Fruit fly (Drosophila melanogaster) whole organism, embryonic: ENCODE results near the gene Ythdf.

Source experiments
- Bgb ChIP-seq: fragments of 200-800 bp; sonication (Bioruptor generic); IDR thresholded peaks from 2 replicates; pipeline ENCODE4 v1.3.6; 2022; ENCODE audit warnings: missing biosample characterization, missing genetic modification characterization; ENCODE audit not compliant: partially characterized antibody
- BtbVII ChIP-seq: fragments of 200-800 bp; sonication (Bioruptor generic); optimal IDR thresholded peaks from 3 replicates; lab custom pipeline; 2017; ENCODE audit warnings: missing biosample characterization, mild to moderate bottlenecking, missing genetic modification characterization
- CG12744 ChIP-seq: fragments of 200-800 bp; sonication (Bioruptor generic); optimal IDR thresholded peaks from 2 replicates; lab custom pipeline; 2016; ENCODE audit warnings: missing biosample characterization, missing genetic modification characterization
- CG13894 ChIP-seq: fragments of 200-800 bp; sonication (Bioruptor generic); optimal IDR thresholded peaks from 3 replicates; lab custom pipeline; 2018; ENCODE audit warnings: missing biosample characterization, mild to moderate bottlenecking, missing genetic modification characterization, moderate library complexity
- CG15269 ChIP-seq: fragments of 200-800 bp; sonication (Bioruptor generic); optimal IDR thresholded peaks from 2 replicates; lab custom pipeline; 2018; ENCODE audit warnings: missing biosample characterization, mild to moderate bottlenecking, missing genetic modification characterization, moderate library complexity
- CG15601 ChIP-seq: fragments of 200-800 bp; sonication (Bioruptor generic); optimal IDR thresholded peaks from 3 replicates; lab custom pipeline; 2019; ENCODE audit warnings: missing biosample characterization, mild to moderate bottlenecking, missing genetic modification characterization, moderate library complexity
- CG16815 ChIP-seq: fragments of 200-800 bp; sonication (Bioruptor generic); optimal IDR thresholded peaks from 3 replicates; lab custom pipeline; 2017; ENCODE audit warnings: missing biosample characterization, mild to moderate bottlenecking, missing genetic modification characterization
- CG17612 ChIP-seq: fragments of 200-800 bp; sonication (Bioruptor generic); IDR thresholded peaks from 2 replicates; pipeline ENCODE4 v1.3.6; 2022; ENCODE audit warnings: missing biosample characterization, missing genetic modification characterization
- CG2116 ChIP-seq: fragments of 200-800 bp; sonication (Bioruptor generic); optimal IDR thresholded peaks from 3 replicates; lab custom pipeline; 2018; ENCODE audit warnings: missing biosample characterization, mild to moderate bottlenecking, missing genetic modification characterization
- CG2129 ChIP-seq: fragments of 200-800 bp; sonication (Bioruptor generic); IDR thresholded peaks from 2 replicates; pipeline ENCODE4 v1.3.6; 2022; ENCODE audit warnings: missing biosample characterization, missing genetic modification characterization; ENCODE audit not compliant: partially characterized antibody
- CG3838 ChIP-seq: fragments of 200-800 bp; sonication (Bioruptor generic); optimal IDR thresholded peaks from 3 replicates; lab custom pipeline; 2016; ENCODE audit warnings: missing biosample characterization, missing genetic modification characterization
- CG3847 ChIP-seq: fragments of 200-800 bp; sonication (Bioruptor generic); IDR thresholded peaks from 2 replicates; pipeline ENCODE4 v1.3.6; 2022; ENCODE audit warnings: missing biosample characterization, missing genetic modification characterization
- CG4328 ChIP-seq: fragments of 200-800 bp; sonication (Bioruptor generic); optimal IDR thresholded peaks from 3 replicates; lab custom pipeline; 2017; ENCODE audit warnings: missing biosample characterization, missing genetic modification reagents, missing genetic modification characterization
- CG4360 ChIP-seq: fragments of 200-800 bp; sonication (Bioruptor generic); IDR thresholded peaks from 2 replicates; pipeline ENCODE4 v1.3.6; 2022; ENCODE audit warnings: missing biosample characterization, missing genetic modification characterization
- CG6765 ChIP-seq: fragments of 200-800 bp; sonication (Bioruptor generic); optimal IDR thresholded peaks from 3 replicates; lab custom pipeline; 2017; ENCODE audit warnings: missing biosample characterization, mild to moderate bottlenecking, missing genetic modification characterization
- CG6791 ChIP-seq: fragments of 200-800 bp; sonication (Bioruptor generic); IDR thresholded peaks from 3 replicates; pipeline ENCODE4 v1.3.6; 2022; ENCODE audit warnings: missing biosample characterization, missing genetic modification characterization; ENCODE audit not compliant: partially characterized antibody
- CG8944 ChIP-seq: fragments of 200-800 bp; sonication (Bioruptor generic); optimal IDR thresholded peaks from 3 replicates; lab custom pipeline; 2016; ENCODE audit warnings: missing biosample characterization, missing genetic modification characterization
- Dp ChIP-seq: fragments of 200-800 bp; sonication (Bioruptor generic); optimal IDR thresholded peaks from 2 replicates; lab custom pipeline; 2018; ENCODE audit warnings: missing biosample characterization, mild to moderate bottlenecking, missing genetic modification characterization, moderate library complexity
- Hey ChIP-seq: fragments of 200-800 bp; sonication (Bioruptor generic); optimal IDR thresholded peaks from 3 replicates; lab custom pipeline; 2018; ENCODE audit warnings: missing biosample characterization, mild to moderate bottlenecking, missing genetic modification characterization
- HmgZ ChIP-seq: fragments of 200-800 bp; sonication (Bioruptor generic); optimal IDR thresholded peaks from 2 replicates; lab custom pipeline; 2018; ENCODE audit warnings: missing biosample characterization, mild to moderate bottlenecking, missing genetic modification characterization
- Mes4 ChIP-seq: fragments of 200-800 bp; sonication (Bioruptor generic); optimal IDR thresholded peaks from 2 replicates; lab custom pipeline; 2016; ENCODE audit warnings: missing biosample characterization, missing genetic modification characterization
- NFAT ChIP-seq: fragments of 200-800 bp; sonication (Bioruptor generic); IDR thresholded peaks from 2 replicates; pipeline ENCODE4 v1.3.6; 2022; ENCODE audit warnings: missing biosample characterization, missing genetic modification characterization
- Rfx ChIP-seq: fragments of 200-800 bp; sonication (Bioruptor generic); IDR thresholded peaks from 2 replicates; pipeline ENCODE4 v1.3.6; 2022; ENCODE audit warnings: missing biosample characterization, missing genetic modification characterization
- Sin3A ChIP-seq: fragments of >200 bp; optimal IDR thresholded peaks from 2 replicates; lab custom pipeline; 2018
- Six4 ChIP-seq: fragments of 200-800 bp; sonication (Bioruptor generic); optimal IDR thresholded peaks from 2 replicates; lab custom pipeline; 2016; ENCODE audit warnings: missing biosample characterization, missing genetic modification characterization
- Spps ChIP-seq: fragments of 200-800 bp; sonication (Bioruptor generic); optimal IDR thresholded peaks from 2 replicates; lab custom pipeline; 2018; ENCODE audit warnings: missing biosample characterization, mild to moderate bottlenecking, missing genetic modification characterization
- ab ChIP-seq: fragments of 200-800 bp; sonication (Bioruptor generic); optimal IDR thresholded peaks from 2 replicates; lab custom pipeline; 2016; ENCODE audit warnings: missing biosample characterization, missing genetic modification characterization
- al ChIP-seq: fragments of 200-800 bp; sonication (Bioruptor generic); IDR thresholded peaks from 2 replicates; pipeline ENCODE4 v1.3.6; 2022; ENCODE audit warnings: missing biosample characterization, missing genetic modification characterization
- ap ChIP-seq: fragments of 200-800 bp; sonication (Bioruptor generic); IDR thresholded peaks from 2 replicates; pipeline ENCODE4 v1.3.6; 2022; ENCODE audit warnings: missing biosample characterization, missing genetic modification characterization
- ato ChIP-seq: fragments of 200-800 bp; sonication (Bioruptor generic); IDR thresholded peaks from 2 replicates; pipeline ENCODE4 v1.3.6; 2022; ENCODE audit warnings: missing biosample characterization, missing genetic modification characterization; ENCODE audit not compliant: partially characterized antibody
- cas ChIP-seq: fragments of 200-800 bp; sonication (Bioruptor generic); IDR thresholded peaks from 2 replicates; pipeline ENCODE4 v1.3.6; 2022; ENCODE audit warnings: missing biosample characterization, missing genetic modification characterization
- danr ChIP-seq: fragments of 200-800 bp; sonication (Bioruptor generic); IDR thresholded peaks from 2 replicates; pipeline ENCODE4 v1.3.6; 2022; ENCODE audit warnings: missing biosample characterization, missing genetic modification characterization
- esg ChIP-seq: fragments of 200-800 bp; sonication (Bioruptor generic); conservative IDR thresholded peaks from 2 replicates; pipeline ENCODE4 v1.3.6; 2022; ENCODE audit warnings: missing biosample characterization, missing genetic modification characterization
- ewg ChIP-seq: fragments of 200-800 bp; sonication (Bioruptor generic); optimal IDR thresholded peaks from 3 replicates; lab custom pipeline; 2017; ENCODE audit warnings: mild to moderate bottlenecking, missing biosample characterization, missing genetic modification reagents, missing genetic modification characterization
- eyg ChIP-seq: fragments of 200-800 bp; sonication (Bioruptor generic); optimal IDR thresholded peaks from 3 replicates; lab custom pipeline; 2016; ENCODE audit warnings: missing biosample characterization, missing genetic modification characterization
- fd64A ChIP-seq: fragments of 200-800 bp; sonication (Bioruptor generic); optimal IDR thresholded peaks from 3 replicates; lab custom pipeline; 2018; ENCODE audit warnings: missing biosample characterization, mild to moderate bottlenecking, missing genetic modification characterization
- gsb-n ChIP-seq: fragments of 200-800 bp; sonication (Bioruptor generic); optimal IDR thresholded peaks from 3 replicates; lab custom pipeline; 2018; ENCODE audit warnings: missing biosample characterization, mild to moderate bottlenecking, missing genetic modification characterization
- hkb ChIP-seq, 2 experiments: fragments of 200-800 bp in 1 of 2; fragments of >200 bp in 1 of 2; sonication (Bioruptor generic) in 1 of 2; IDR thresholded peaks in 1 of 2; optimal IDR thresholded peaks in 1 of 2; 2 replicates each; pipeline versions ENCODE4 v1.3.6 to Lab custom; 2017 to 2022; ENCODE audit warnings: missing biosample characterization in 1 of 2, missing genetic modification characterization in 1 of 2
- insv ChIP-seq, 2 experiments: fragments of 200-800 bp; sonication (Bioruptor generic); optimal IDR thresholded peaks; 3 replicates each; lab custom pipeline; 2016 to 2018; ENCODE audit warnings: missing biosample characterization in 2 of 2, missing genetic modification characterization in 2 of 2
- kay ChIP-seq: fragments of 200-800 bp; sonication (Bioruptor generic); optimal IDR thresholded peaks from 2 replicates; lab custom pipeline; 2016; ENCODE audit warnings: missing biosample characterization, missing genetic modification characterization
- pb ChIP-seq: fragments of 200-800 bp; sonication (Bioruptor generic); optimal IDR thresholded peaks from 3 replicates; lab custom pipeline; 2016; ENCODE audit warnings: missing biosample characterization, missing genetic modification characterization
- pfk ChIP-seq: fragments of 200-800 bp; sonication (Bioruptor generic); optimal IDR thresholded peaks from 2 replicates; lab custom pipeline; 2018; ENCODE audit warnings: missing biosample characterization, mild to moderate bottlenecking, missing genetic modification characterization, moderate library complexity
- pita ChIP-seq: fragments of 200-800 bp; sonication (Bioruptor generic); optimal IDR thresholded peaks from 2 replicates; lab custom pipeline; 2017; ENCODE audit warnings: missing biosample characterization, mild to moderate bottlenecking, missing genetic modification characterization
- pros ChIP-seq: fragments of 200-800 bp; sonication (Bioruptor generic); optimal IDR thresholded peaks from 3 replicates; lab custom pipeline; 2019; ENCODE audit warnings: missing biosample characterization, mild to moderate bottlenecking, missing genetic modification characterization, moderate library complexity
- run ChIP-seq: fragments of 200-800 bp; sonication (Bioruptor generic); optimal IDR thresholded peaks from 3 replicates; lab custom pipeline; 2018; ENCODE audit warnings: missing biosample characterization, mild to moderate bottlenecking, missing genetic modification characterization
- schlank ChIP-seq: fragments of 200-800 bp; sonication (Bioruptor generic); optimal IDR thresholded peaks from 2 replicates; lab custom pipeline; 2018; ENCODE audit warnings: missing biosample characterization, mild to moderate bottlenecking, missing genetic modification characterization
- scrt ChIP-seq: fragments of 200-800 bp; sonication (Bioruptor generic); optimal IDR thresholded peaks from 2 replicates; lab custom pipeline; 2018; ENCODE audit warnings: missing biosample characterization, mild to moderate bottlenecking, missing genetic modification characterization, moderate library complexity
- sob ChIP-seq: fragments of 200-800 bp; sonication (Bioruptor generic); IDR thresholded peaks from 2 replicates; pipeline ENCODE4 v1.3.6; 2022; ENCODE audit warnings: missing biosample characterization, missing genetic modification characterization
- stc ChIP-seq: fragments of 200-800 bp; sonication (Bioruptor generic); IDR thresholded peaks from 2 replicates; pipeline ENCODE4 v1.3.6; 2022; ENCODE audit warnings: missing biosample characterization, missing genetic modification characterization
- vvl ChIP-seq: fragments of 200-800 bp; sonication (Bioruptor generic); IDR thresholded peaks from 2 replicates; pipeline ENCODE4 v1.3.6; 2022; ENCODE audit warnings: missing biosample characterization, missing genetic modification characterization
- yki ChIP-seq: fragments of >200 bp; optimal IDR thresholded peaks from 3 replicates; lab custom pipeline; 2018
- z ChIP-seq: fragments of 200-800 bp; sonication (Bioruptor generic); IDR thresholded peaks from 3 replicates; pipeline ENCODE4 v1.3.6; 2022; ENCODE audit warnings: missing biosample characterization, missing genetic modification characterization

The Ythdf gene

DNA sequence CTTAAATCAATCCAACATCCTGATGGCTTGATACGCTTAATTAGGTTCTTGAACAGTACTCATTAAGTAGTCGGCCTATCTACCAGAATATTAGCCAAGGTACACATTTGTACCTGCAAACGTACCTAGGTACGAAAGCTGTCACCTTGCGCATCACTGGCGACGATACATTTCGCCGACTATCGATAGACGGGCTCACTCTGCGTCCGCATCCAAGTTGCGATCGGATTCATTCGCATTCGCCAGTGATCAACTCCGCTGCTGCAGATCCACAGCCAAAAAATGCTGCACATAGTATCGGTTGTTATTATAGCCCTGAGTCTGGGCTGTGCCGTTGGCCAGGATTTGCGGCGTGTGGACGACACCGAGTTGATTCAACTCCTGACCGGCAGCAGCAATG, 8.5 kb upstream of the Ythdf start, which contains the start of gene CG11790 (continued):
- TF ChIP-seq BtbVII (no peak), scrt (GFP tag; lab: Kevin White, UChicago) (no peak), vvl (peak; percentile 20; the same call in 1 of the 2 replicates), gsb-n (tag; lab: Kevin White, UChicago) (no peak), hkb (optimal IDR thresholded peaks at IDR 0.05; lab: Kevin White, UChicago) (no peak), hkb (GFP tag; IDR thresholded peaks at IDR 0.05; lab: Robert Waterston, UW) (0 out of 2 replicates have a peak, but pooled peaks have one; percentile 12), CG4328 (no peak), esg (GFP tag; lab: Robert Waterston, UW) (no peak), pb (GFP tag; lab: Kevin White, UChicago) (no peak), al (no peak), insv (GFP tag; optimal IDR thresholded peaks at IDR 0.05; lab: Kevin White, UChicago) (no peak), danr (GFP tag; lab: Robert Waterston, UW) (no peak), z (GFP tag; lab: Robert Waterston, UW) (no peak), pita (GFP tag; lab: Kevin White, UChicago) (no peak), CG2129 (GFP tag; lab: Robert Waterston, UW) (peak; percentile 40; the same call in 1 of the 2 replicates), CG3838 (GFP tag; lab: Kevin White, UChicago) (no peak), ato (GFP tag; lab: Robert Waterston, UW) (peak; percentile 82), sob (GFP tag; lab: Robert Waterston, UW) (0 out of 2 replicates have a peak, but pooled peaks have one; percentile 20), CG6791 (peak; percentile 83), Sin3A (lab: Kevin White, UChicago) (no peak), CG2116 (GFP tag; lab: Kevin White, UChicago) (peak; percentile 59), CG13894 (tag; lab: Kevin White, UChicago) (no peak), CG12744 (GFP tag; lab: Kevin White, UChicago) (no peak), ewg (GFP tag; lab: Kevin White, UChicago) (no peak), CG3847 (GFP tag; lab: Robert Waterston, UW) (no peak), schlank (tag; lab: Kevin White, UChicago) (no peak), ap (GFP tag; lab: Robert Waterston, UW) (no peak), CG8944 (GFP tag; lab: Kevin White, UChicago) (no peak), Hey (tag; lab: Kevin White, UChicago) (no peak), Spps (tag; lab: Kevin White, UChicago) (no peak), CG17612 (GFP tag; lab: Robert Waterston, UW) (no peak), HmgZ (tag; lab: Kevin White, UChicago) (peak; percentile 46), CG6765 (GFP tag; lab: Kevin White, UChicago) (no peak), run (tag; lab: Kevin White, UChicago) (no peak), cas (GFP tag; lab: Robert Waterston, UW) (no peak), pfk (peak; percentile 8), kay (GFP tag; lab: Kevin White, UChicago) (no peak), Rfx (peak; percentile 43; the same call in 1 of the 2 replicates), pros (GFP tag; lab: Kevin White, UChicago) (no peak), ab (no peak), Dp (peak; percentile 7), eyg (GFP tag; lab: Kevin White, UChicago) (no peak), CG16815 (GFP tag; lab: Kevin White, UChicago) (no peak), NFAT (no peak), CG4360 (GFP tag; lab: Robert Waterston, UW) (no peak), CG15269 (tag; lab: Kevin White, UChicago) (no peak), stc (no peak), Mes4 (no peak), yki (lab: Kevin White, UChicago) (no peak), Bgb (GFP tag; lab: Robert Waterston, UW) (peak; percentile 87), Six4 (GFP tag; lab: Kevin White, UChicago) (peak; percentile 3), fd64A (no peak), CG15601 (no peak)
